Fruit fly (Drosophila melanogaster): ENCODE results near the gene ft.
A peak's percentile ranks its signal among the peaks of the same experiment; 100 is the strongest.

ft gene

dm6 chr2L:4241513-4241912 lies 19.9 kb upstream of the ft start:
- no peak for TF ChIP-seq CG14711 (tag; optimal IDR thresholded peaks at IDR 0.05)
- TF ChIP-seq ovo (GFP tag; optimal IDR thresholded peaks at IDR 0.05): no peak
- TF ChIP-seq Crg-1 (GFP tag; optimal IDR thresholded peaks at IDR 0.05): no peak
- no peak for TF ChIP-seq pad (GFP tag; optimal IDR thresholded peaks at IDR 0.05)
- TF ChIP-seq CG1620 (GFP tag; optimal IDR thresholded peaks at IDR 0.05): no peak
- TF ChIP-seq CG11617 (GFP tag; optimal IDR thresholded peaks at IDR 0.05): no peak
- no peak for TF ChIP-seq Clk (GFP tag; optimal IDR thresholded peaks at IDR 0.05)
- no peak for TF ChIP-seq toe (GFP tag; optimal IDR thresholded peaks at IDR 0.05)
- TF ChIP-seq cic (GFP tag; optimal IDR thresholded peaks at IDR 0.05): no peak
- TF ChIP-seq tj (GFP tag; optimal IDR thresholded peaks at IDR 0.05): no peak
- no peak for TF ChIP-seq kay (GFP tag; ENCODE audit: borderline replicate concordance)
- TF ChIP-seq bab1 (GFP tag; optimal IDR thresholded peaks at IDR 0.05): no peak
- TF ChIP-seq Mnt (GFP tag; optimal IDR thresholded peaks at IDR 0.05): no peak

- TF ChIP-seq pad (GFP tag; optimal IDR thresholded peaks at IDR 0.05): no peak
- TF ChIP-seq CG5204 (GFP tag; optimal IDR thresholded peaks at IDR 0.05): no peak
- no peak for TF ChIP-seq tj (GFP tag; optimal IDR thresholded peaks at IDR 0.05)
- TF ChIP-seq cnc (optimal IDR thresholded peaks at IDR 0.05): no peak
- TF ChIP-seq bab1 (GFP tag; optimal IDR thresholded peaks at IDR 0.05): no peak
- no peak for TF ChIP-seq CG7045 (GFP tag; optimal IDR thresholded peaks at IDR 0.05)
- TF ChIP-seq CG12768 (GFP tag; optimal IDR thresholded peaks at IDR 0.05): no peak
- TF ChIP-seq ovo (GFP tag; optimal IDR thresholded peaks at IDR 0.05): no peak
- TF ChIP-seq CG7101 (tag; optimal IDR thresholded peaks at IDR 0.05): no peak
- TF ChIP-seq CG33017 (tag; optimal IDR thresholded peaks at IDR 0.05): no peak
- TF ChIP-seq Mnt (GFP tag; optimal IDR thresholded peaks at IDR 0.05): no peak
- TF ChIP-seq CG11617 (GFP tag; optimal IDR thresholded peaks at IDR 0.05): no peak
- TF ChIP-seq kay (GFP tag; ENCODE audit: borderline replicate concordance): no peak
- TF ChIP-seq Clk (GFP tag; optimal IDR thresholded peaks at IDR 0.05): no peak
Measured at dm6 chr2L:4230562-4230961, 9.0 kb upstream of the ft start.

- TF ChIP-seq CG7101 (tag; optimal IDR thresholded peaks at IDR 0.05) (no peak), Clk (GFP tag; optimal IDR thresholded peaks at IDR 0.05) (no peak), Crg-1 (GFP tag; optimal IDR thresholded peaks at IDR 0.05) (no peak), Mnt (GFP tag; optimal IDR thresholded peaks at IDR 0.05) (peak; percentile 39), CG11617 (GFP tag; optimal IDR thresholded peaks at IDR 0.05) (no peak), CG1620 (GFP tag; optimal IDR thresholded peaks at IDR 0.05) (no peak), kay (GFP tag; ENCODE audit: borderline replicate concordance) (no peak), CG14711 (tag; optimal IDR thresholded peaks at IDR 0.05) (no peak), CG12768 (GFP tag; optimal IDR thresholded peaks at IDR 0.05) (no peak), CG7045 (GFP tag; optimal IDR thresholded peaks at IDR 0.05) (no peak), CG5204 (GFP tag; optimal IDR thresholded peaks at IDR 0.05) (no peak), pad (GFP tag; optimal IDR thresholded peaks at IDR 0.05) (no peak), CG33017 (tag; optimal IDR thresholded peaks at IDR 0.05) (no peak), tj (GFP tag; optimal IDR thresholded peaks at IDR 0.05) (no peak), bab1 (GFP tag; optimal IDR thresholded peaks at IDR 0.05) (peak; percentile 57), cic (GFP tag; optimal IDR thresholded peaks at IDR 0.05) (no peak)
Measured at dm6 chr2L:4227546-4227945, 6.0 kb upstream of the ft start, which contains the start of gene RpL40. Gene RpL40 (plus strand): TSS chr2L:4227699.

dm6 chr2L:4226792-4227191 lies 5.2 kb upstream of the ft start, which contains the start of gene CG3702:
Gene CG3702 (minus strand): TSS chr2L:4227097.
- TF ChIP-seq bab1 (GFP tag; optimal IDR thresholded peaks at IDR 0.05): peak; percentile 51
- TF ChIP-seq CG33017 (tag; optimal IDR thresholded peaks at IDR 0.05): no peak

- TF ChIP-seq bab1 (GFP tag; optimal IDR thresholded peaks at IDR 0.05): no peak
- TF ChIP-seq CG33017 (tag; optimal IDR thresholded peaks at IDR 0.05): peak; percentile 55
- no peak for TF ChIP-seq Clk (GFP tag; optimal IDR thresholded peaks at IDR 0.05)
- no peak for TF ChIP-seq cnc (optimal IDR thresholded peaks at IDR 0.05)
- TF ChIP-seq CG7101 (tag; optimal IDR thresholded peaks at IDR 0.05): peak; percentile 64
- TF ChIP-seq CG11617 (GFP tag; optimal IDR thresholded peaks at IDR 0.05): no peak
- TF ChIP-seq Mnt (GFP tag; optimal IDR thresholded peaks at IDR 0.05): peak; percentile 56
- peak; percentile 77 for TF ChIP-seq Crg-1 (GFP tag; optimal IDR thresholded peaks at IDR 0.05)
- TF ChIP-seq cic (GFP tag; optimal IDR thresholded peaks at IDR 0.05): no peak
- peak; percentile 29 for TF ChIP-seq toe (GFP tag; optimal IDR thresholded peaks at IDR 0.05)
- peak; percentile 46 for TF ChIP-seq CG5204 (GFP tag; optimal IDR thresholded peaks at IDR 0.05)
- peak; percentile 62 for TF ChIP-seq pad (GFP tag; optimal IDR thresholded peaks at IDR 0.05)
- no peak for TF ChIP-seq Hr96 (GFP tag; optimal IDR thresholded peaks at IDR 0.05)
- TF ChIP-seq CG1620 (GFP tag; optimal IDR thresholded peaks at IDR 0.05): peak; percentile 58
- TF ChIP-seq CG12768 (GFP tag; optimal IDR thresholded peaks at IDR 0.05): peak; percentile 47
- TF ChIP-seq CG7045 (GFP tag; optimal IDR thresholded peaks at IDR 0.05): no peak
- TF ChIP-seq ovo (GFP tag; optimal IDR thresholded peaks at IDR 0.05): peak; percentile 10
- TF ChIP-seq CG14711 (tag; optimal IDR thresholded peaks at IDR 0.05): peak; percentile 26
- TF ChIP-seq kay (GFP tag; ENCODE audit: borderline replicate concordance): peak; percentile 36
- TF ChIP-seq tj (GFP tag; optimal IDR thresholded peaks at IDR 0.05): no peak
Measured at dm6 chr2L:4224158-4224799, 2.7 kb upstream of the ft start.

- TF ChIP-seq CG7045 (GFP tag; optimal IDR thresholded peaks at IDR 0.05) (no peak), CG33017 (tag; optimal IDR thresholded peaks at IDR 0.05) (no peak), Clk (GFP tag; optimal IDR thresholded peaks at IDR 0.05) (no peak), CG5204 (GFP tag; optimal IDR thresholded peaks at IDR 0.05) (no peak)
Measured at dm6 chr2L:4222921-4223279, 1.3 kb upstream of the ft start.

Measured in whole organism, adult.